Worm (Caenorhabditis elegans) whole organism, midembryonic: ENCODE measurements around the gene rfk-1.

Source experiments
- T22C8.4 ChIP-seq: fragments of 200-800 bp; sonication (Bioruptor generic); IDR thresholded peaks from 2 replicates; pipeline ENCODE4 v1.3.6; 2022; ENCODE audit warnings: missing genetic modification characterization, missing compliant biosample characterization
- cog-1 ChIP-seq: sonication (generic microtip); optimal IDR thresholded peaks from 2 replicates; lab custom pipeline; 2016; ENCODE audit warnings: missing genetic modification characterization, missing compliant biosample characterization
- flt-1 ChIP-seq: fragments of 200-800 bp; sonication (Bioruptor generic); IDR thresholded peaks from 2 replicates; pipeline ENCODE4 v1.3.6; 2022; ENCODE audit warnings: missing genetic modification characterization, missing compliant biosample characterization
- klf-2 ChIP-seq: fragments of 200-800 bp; sonication (Bioruptor generic); conservative IDR thresholded peaks from 2 replicates; pipeline ENCODE4 v1.3.6; 2022; ENCODE audit warnings: missing genetic modification reagents, missing genetic modification characterization, missing compliant biosample characterization
- med-1 ChIP-seq: sonication (generic microtip); optimal IDR thresholded peaks from 2 replicates; lab custom pipeline; 2017; ENCODE audit warnings: missing genetic modification characterization, mild to moderate bottlenecking, missing compliant biosample characterization, antibody characterized with exemption, missing genetic modification reagents; ENCODE audit not compliant: insufficient read depth
- ref-1 ChIP-seq: fragments of 200-800 bp; sonication (Bioruptor generic); conservative IDR thresholded peaks from 2 replicates; pipeline ENCODE4 v1.3.6; 2022; ENCODE audit warnings: missing genetic modification reagents, missing genetic modification characterization, missing compliant biosample characterization
- tab-1 ChIP-seq: fragments of 200-800 bp; sonication (Bioruptor generic); IDR thresholded peaks from 2 replicates; pipeline ENCODE4 v1.3.6; 2022; ENCODE audit warnings: missing genetic modification characterization, missing compliant biosample characterization
- ztf-23 ChIP-seq: fragments of 200-800 bp; sonication (Bioruptor generic); IDR thresholded peaks from 2 replicates; pipeline ENCODE4 v1.3.6; 2022; ENCODE audit warnings: missing genetic modification reagents, missing genetic modification characterization, missing compliant biosample characterization
- ztf-29 ChIP-seq: fragments of 200-800 bp; sonication (Bioruptor generic); IDR thresholded peaks from 2 replicates; pipeline ENCODE4 v1.3.6; 2022; ENCODE audit warnings: missing genetic modification reagents, missing genetic modification characterization, missing compliant biosample characterization

The rfk-1 gene

ce11 chrIV:10381035-10381434, 28.2 kb downstream of the rfk-1 start:
- TF ChIP-seq tab-1 (GFP tag; lab: Robert Waterston, UW) (no peak), flt-1 (no peak), cog-1 (tag; lab: Kevin White, UChicago) (no peak), med-1 (no peak), T22C8.4 (GFP tag; lab: Robert Waterston, UW) (no peak), klf-2 (GFP tag; lab: Robert Waterston, UW) (no peak), ref-1 (GFP tag; lab: Robert Waterston, UW) (no peak), ztf-29 (GFP tag; lab: Robert Waterston, UW) (no peak), ztf-23 (GFP tag; lab: Robert Waterston, UW) (no peak)

- peak; percentile 13 for TF ChIP-seq cog-1 (tag; lab: Kevin White, UChicago)
- 0 out of 2 replicates have a peak, but pooled peaks have one; percentile 26 for TF ChIP-seq T22C8.4 (GFP tag; lab: Robert Waterston, UW)
- no peak for TF ChIP-seq ztf-29 (GFP tag; lab: Robert Waterston, UW)
Measured at ce11 chrIV:10380626-10381025, 28.7 kb downstream of the rfk-1 start.

ce11 chrIV:10374601-10375000, 34.7 kb downstream of the rfk-1 start, which contains the start of gene mask-1:
mask-1 (plus strand) TSS chrIV:10374901.
- TF ChIP-seq T22C8.4 (GFP tag; lab: Robert Waterston, UW): no peak
- TF ChIP-seq ztf-23 (GFP tag; lab: Robert Waterston, UW): no peak
- no peak for TF ChIP-seq tab-1 (GFP tag; lab: Robert Waterston, UW)
- no peak for TF ChIP-seq ref-1 (GFP tag; lab: Robert Waterston, UW)
- no peak for TF ChIP-seq med-1
- no peak for TF ChIP-seq flt-1
- no peak for TF ChIP-seq cog-1 (tag; lab: Kevin White, UChicago)
- no peak for TF ChIP-seq klf-2 (GFP tag; lab: Robert Waterston, UW)
- TF ChIP-seq ztf-29 (GFP tag; lab: Robert Waterston, UW): no peak

ce11 chrIV:10373772-10374288, 35.4 kb downstream of the rfk-1 start, which contains the start of gene mpz-5:
mpz-5 (minus strand) TSS chrIV:10373822.
- TF ChIP-seq klf-2 (GFP tag; lab: Robert Waterston, UW): no peak
- TF ChIP-seq ztf-29 (GFP tag; lab: Robert Waterston, UW): 0 out of 2 replicates have a peak, but pooled peaks have one; percentile 26
- TF ChIP-seq cog-1 (tag; lab: Kevin White, UChicago): no peak
- 0 out of 2 replicates have a peak, but pooled peaks have one; percentile 46 for TF ChIP-seq flt-1
- peak; percentile 20 for TF ChIP-seq med-1
- no peak for TF ChIP-seq tab-1 (GFP tag; lab: Robert Waterston, UW)
- TF ChIP-seq ref-1 (GFP tag; lab: Robert Waterston, UW): no peak
- 0 out of 2 replicates have a peak, but pooled peaks have one; percentile 56 for TF ChIP-seq ztf-23 (GFP tag; lab: Robert Waterston, UW)
- no peak for TF ChIP-seq T22C8.4 (GFP tag; lab: Robert Waterston, UW)

- TF ChIP-seq tab-1 (GFP tag; lab: Robert Waterston, UW) (no peak), med-1 (no peak), cog-1 (tag; lab: Kevin White, UChicago) (no peak), ztf-29 (GFP tag; lab: Robert Waterston, UW) (no peak), ztf-23 (GFP tag; lab: Robert Waterston, UW) (no peak), ref-1 (GFP tag; lab: Robert Waterston, UW) (no peak), klf-2 (GFP tag; lab: Robert Waterston, UW) (no peak), flt-1 (no peak), T22C8.4 (GFP tag; lab: Robert Waterston, UW) (no peak)
Measured at ce11 chrIV:10368326-10368725, 41.0 kb downstream of the rfk-1 start, which contains the start of gene iars-1. iars-1 (plus strand) TSS chrIV:10368601.

ce11 chrIV:10367740-10368246, 41.5 kb downstream of the rfk-1 start, which contains the start of gene pges-2:
pges-2 (minus strand) TSS chrIV:10367790.
- TF ChIP-seq ztf-29 (GFP tag; lab: Robert Waterston, UW) (no peak), cog-1 (tag; lab: Kevin White, UChicago) (no peak), tab-1 (GFP tag; lab: Robert Waterston, UW) (no peak)

- TF ChIP-seq T22C8.4 (GFP tag; lab: Robert Waterston, UW) (no peak), tab-1 (GFP tag; lab: Robert Waterston, UW) (no peak), klf-2 (GFP tag; lab: Robert Waterston, UW) (no peak), ztf-29 (GFP tag; lab: Robert Waterston, UW) (no peak)
Measured at ce11 chrIV:10366018-10366417, 43.3 kb downstream of the rfk-1 start, which contains the start of gene sir-2.1. sir-2.1 (minus strand) TSS chrIV:10366229.

- no peak for TF ChIP-seq tab-1 (GFP tag; lab: Robert Waterston, UW)
- TF ChIP-seq flt-1: no peak
- no peak for TF ChIP-seq ztf-29 (GFP tag; lab: Robert Waterston, UW)
- TF ChIP-seq ztf-23 (GFP tag; lab: Robert Waterston, UW): no peak
- no peak for TF ChIP-seq klf-2 (GFP tag; lab: Robert Waterston, UW)
- no peak for TF ChIP-seq med-1
- TF ChIP-seq cog-1 (tag; lab: Kevin White, UChicago): no peak
- no peak for TF ChIP-seq T22C8.4 (GFP tag; lab: Robert Waterston, UW)
- no peak for TF ChIP-seq ref-1 (GFP tag; lab: Robert Waterston, UW)
Measured at ce11 chrIV:10360336-10360735, 48.9 kb downstream of the rfk-1 start, which contains the start of gene ugt-59. ugt-59 (plus strand) TSS chrIV:10360636.
